Fruit fly (Drosophila melanogaster) whole organism, embryonic: ENCODE measurements around the gene Sp7.

ENCODE experiments used
- B-H1 ChIP-seq: fragments of 200-800 bp; sonication (Bioruptor generic); IDR thresholded peaks from 3 replicates; pipeline ENCODE4 v1.3.6; 2022; ENCODE audit warnings: missing biosample characterization, missing genetic modification characterization
- CG5245 ChIP-seq: fragments of 200-800 bp; sonication (Bioruptor generic); optimal IDR thresholded peaks from 3 replicates; lab custom pipeline; 2016; ENCODE audit warnings: missing biosample characterization, missing genetic modification characterization
- Dek ChIP-seq: fragments of 200-800 bp; sonication (Bioruptor generic); optimal IDR thresholded peaks from 3 replicates; lab custom pipeline; 2019; ENCODE audit warnings: missing biosample characterization, mild to moderate bottlenecking, missing genetic modification characterization, moderate library complexity
- ERR ChIP-seq: fragments of 200-800 bp; sonication (Bioruptor generic); optimal IDR thresholded peaks from 2 replicates; lab custom pipeline; 2016; ENCODE audit warnings: missing biosample characterization, missing genetic modification characterization
- dimm ChIP-seq: fragments of 200-800 bp; sonication (Bioruptor generic); IDR thresholded peaks from 2 replicates; pipeline ENCODE4 v1.3.6; 2022; ENCODE audit warnings: missing biosample characterization, missing genetic modification characterization
- fd96Cb ChIP-seq: fragments of 200-800 bp; sonication (Bioruptor generic); optimal IDR thresholded peaks from 2 replicates; lab custom pipeline; 2018; ENCODE audit warnings: missing biosample characterization, mild to moderate bottlenecking, missing genetic modification characterization, moderate library complexity
- vvl ChIP-seq: fragments of 200-800 bp; sonication (Bioruptor generic); IDR thresholded peaks from 2 replicates; pipeline ENCODE4 v1.3.6; 2022; ENCODE audit warnings: missing biosample characterization, missing genetic modification characterization

DNA sequence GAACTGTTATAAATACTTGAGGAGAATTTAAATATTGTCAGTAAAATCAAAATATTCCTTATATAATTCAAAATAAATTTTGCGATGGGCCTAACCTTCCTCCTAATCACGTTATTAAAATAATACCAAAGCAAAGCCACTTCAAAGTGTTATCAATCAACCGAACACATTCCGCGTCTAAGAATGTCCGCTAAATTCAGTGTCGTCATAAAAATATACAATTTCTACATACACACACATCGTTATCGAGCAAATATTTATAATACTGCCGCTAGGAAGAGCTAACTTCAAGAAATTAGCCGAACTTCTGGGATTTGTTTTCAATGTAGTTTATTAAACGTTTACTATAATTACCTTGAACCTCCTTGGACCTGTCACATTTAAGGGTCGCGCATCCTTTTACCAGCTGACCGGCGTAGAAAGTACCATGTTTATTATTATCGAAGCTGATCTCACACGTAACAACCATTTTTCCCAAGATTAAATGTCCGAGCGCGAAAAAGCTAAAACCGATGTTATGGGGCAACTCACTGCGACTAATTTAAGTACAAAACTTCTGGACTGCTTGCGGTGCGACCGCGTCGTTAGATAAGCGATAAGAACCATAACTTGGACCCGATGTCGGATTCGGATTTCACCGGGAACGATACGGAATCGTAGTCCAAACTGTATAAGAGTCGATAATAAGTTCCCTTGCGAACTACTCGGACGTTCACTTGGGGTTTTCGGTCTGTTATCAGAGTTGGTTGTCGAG lies 23.5 kb downstream of the Sp7 start, which contains the start of gene CG18747:
- TF ChIP-seq CG5245 (GFP tag; lab: Kevin White, UChicago) = no peak
- TF ChIP-seq fd96Cb = no peak
- TF ChIP-seq ERR (GFP tag; lab: Kevin White, UChicago) = no peak
- no peak for TF ChIP-seq Dek (tag; lab: Kevin White, UChicago)
- no peak for TF ChIP-seq B-H1 (GFP tag; lab: Robert Waterston, UW)
- no peak for TF ChIP-seq vvl (GFP tag; lab: Robert Waterston, UW)
- no peak for TF ChIP-seq dimm (GFP tag; lab: Robert Waterston, UW)
